Fruit fly (Drosophila melanogaster) whole organism, pupa: Measurements from ENCODE around the gene CG14190.

ENCODE experiments used
- CG10348 ChIP-seq: fragments of 200-800 bp; sonication (Bioruptor generic); IDR thresholded peaks from 2 replicates; pipeline ENCODE4 v1.3.6; 2022; ENCODE audit warnings: missing biosample characterization, missing genetic modification characterization
- CG12605 ChIP-seq: fragments of 200-800 bp; sonication (Bioruptor generic); IDR thresholded peaks from 2 replicates; pipeline ENCODE4 v1.3.6; 2022; ENCODE audit warnings: missing biosample characterization, missing genetic modification characterization
- CG13204 ChIP-seq: fragments of 200-800 bp; sonication (Bioruptor generic); optimal IDR thresholded peaks from 2 replicates; lab custom pipeline; 2018; ENCODE audit warnings: missing biosample characterization, mild to moderate bottlenecking, missing genetic modification characterization, moderate library complexity
- CG14655 ChIP-seq: fragments of 200-800 bp; sonication (Bioruptor generic); optimal IDR thresholded peaks from 3 replicates; lab custom pipeline; 2017; ENCODE audit warnings: mild to moderate bottlenecking, missing biosample characterization, missing genetic modification reagents, missing genetic modification characterization
- CG15710 ChIP-seq: fragments of 200-800 bp; sonication (Bioruptor generic); optimal IDR thresholded peaks from 2 replicates; lab custom pipeline; 2018; ENCODE audit warnings: missing biosample characterization, mild to moderate bottlenecking, missing genetic modification characterization, moderate library complexity
- CG17806 ChIP-seq: fragments of 200-800 bp; sonication (Bioruptor generic); optimal IDR thresholded peaks from 2 replicates; lab custom pipeline; 2018; ENCODE audit warnings: missing biosample characterization, mild to moderate bottlenecking, missing genetic modification characterization, moderate library complexity
- CG32121 ChIP-seq: fragments of 200-800 bp; sonication (Bioruptor generic); IDR thresholded peaks from 2 replicates; pipeline ENCODE4 v1.3.6; 2022; ENCODE audit warnings: missing biosample characterization, missing genetic modification characterization
- CG34367 ChIP-seq: fragments of 200-800 bp; sonication (Bioruptor generic); optimal IDR thresholded peaks from 2 replicates; lab custom pipeline; 2018; ENCODE audit warnings: missing biosample characterization, mild to moderate bottlenecking, missing genetic modification characterization
- CG4496 ChIP-seq: fragments of 200-800 bp; sonication (Bioruptor generic); IDR thresholded peaks from 3 replicates; pipeline ENCODE4 v1.3.6; 2022; ENCODE audit warnings: missing biosample characterization, missing genetic modification characterization
- CG8159 ChIP-seq: fragments of 200-800 bp; sonication (Bioruptor generic); optimal IDR thresholded peaks from 3 replicates; lab custom pipeline; 2018; ENCODE audit warnings: missing biosample characterization, mild to moderate bottlenecking, missing genetic modification characterization, moderate library complexity
- CG8301 ChIP-seq: fragments of 200-800 bp; sonication (Bioruptor generic); optimal IDR thresholded peaks from 2 replicates; lab custom pipeline; 2018; ENCODE audit warnings: missing biosample characterization, mild to moderate bottlenecking, missing genetic modification characterization
- CG9948 ChIP-seq: fragments of 200-800 bp; sonication (Bioruptor generic); optimal IDR thresholded peaks from 2 replicates; lab custom pipeline; 2018; ENCODE audit warnings: missing biosample characterization, mild to moderate bottlenecking, missing genetic modification characterization, moderate library complexity
- D1 ChIP-seq: fragments of 200-800 bp; sonication (Bioruptor generic); optimal IDR thresholded peaks from 2 replicates; lab custom pipeline; 2018; ENCODE audit warnings: missing biosample characterization, mild to moderate bottlenecking, missing genetic modification characterization, moderate library complexity
- EcR ChIP-seq: fragments of 200-800 bp; sonication (Bioruptor generic); optimal IDR thresholded peaks from 3 replicates; lab custom pipeline; 2019; ENCODE audit warnings: missing biosample characterization, missing genetic modification characterization, mild to moderate bottlenecking, moderate library complexity, missing genetic modification reagents
- Ets98B ChIP-seq: fragments of 200-800 bp; sonication (Bioruptor generic); IDR thresholded peaks from 2 replicates; pipeline ENCODE4 v1.3.6; 2022; ENCODE audit warnings: missing biosample characterization, missing genetic modification characterization
- Pif1A ChIP-seq: fragments of 200-800 bp; sonication (Bioruptor generic); optimal IDR thresholded peaks from 3 replicates; lab custom pipeline; 2016; ENCODE audit warnings: missing biosample characterization, missing genetic modification characterization
- Pif1B ChIP-seq: fragments of 200-800 bp; sonication (Bioruptor generic); optimal IDR thresholded peaks from 3 replicates; lab custom pipeline; 2016; ENCODE audit warnings: missing biosample characterization, missing genetic modification characterization
- Snoo ChIP-seq: fragments of 200-800 bp; sonication (Bioruptor generic); optimal IDR thresholded peaks from 3 replicates; lab custom pipeline; 2017; ENCODE audit warnings: missing biosample characterization, mild to moderate bottlenecking, missing genetic modification characterization, inconsistent platforms
- fd96Ca ChIP-seq: fragments of 200-800 bp; sonication (Bioruptor generic); IDR thresholded peaks from 3 replicates; pipeline ENCODE4 v1.3.6; 2022; ENCODE audit warnings: missing biosample characterization, missing genetic modification characterization
- gl ChIP-seq: fragments of 200-800 bp; sonication (Bioruptor generic); optimal IDR thresholded peaks from 2 replicates; lab custom pipeline; 2018; ENCODE audit warnings: missing biosample characterization, mild to moderate bottlenecking, missing genetic modification characterization
- rn ChIP-seq: fragments of 200-800 bp; sonication (Bioruptor generic); IDR thresholded peaks from 2 replicates; pipeline ENCODE4 v1.3.6; 2022; ENCODE audit warnings: missing biosample characterization, missing genetic modification characterization

CG14190 gene

dm6 chrX:19020062-19020461 is 36.6 kb upstream of the CG14190 start:
- no peak for TF ChIP-seq D1 (tag; lab: Kevin White, UChicago)
- TF ChIP-seq CG17806 (tag; lab: Kevin White, UChicago) = no peak
- no peak for TF ChIP-seq CG34367 (tag; lab: Kevin White, UChicago)
- TF ChIP-seq CG8159 (tag; lab: Kevin White, UChicago) = no peak
- TF ChIP-seq Pif1A (GFP tag; lab: Kevin White, UChicago) = no peak
- no peak for TF ChIP-seq Pif1B
- no peak for TF ChIP-seq CG10348 (GFP tag; lab: Robert Waterston, UW)
- TF ChIP-seq CG32121 (GFP tag; lab: Robert Waterston, UW) = no peak
- TF ChIP-seq fd96Ca (GFP tag; lab: Robert Waterston, UW) = no peak
- no peak for TF ChIP-seq CG12605 (GFP tag; lab: Robert Waterston, UW)
- no peak for TF ChIP-seq gl (tag; lab: Kevin White, UChicago)
- no peak for TF ChIP-seq CG8301 (tag; lab: Kevin White, UChicago)
- no peak for TF ChIP-seq EcR

dm6 chrX:19028584-19028983 is 28.1 kb upstream of the CG14190 start:
- no peak for TF ChIP-seq Pif1A (GFP tag; lab: Kevin White, UChicago)
- no peak for TF ChIP-seq CG17806 (tag; lab: Kevin White, UChicago)
- no peak; the same call in 1 of the 2 replicates for TF ChIP-seq Ets98B (GFP tag; lab: Robert Waterston, UW)
- TF ChIP-seq CG34367 (tag; lab: Kevin White, UChicago) = no peak
- TF ChIP-seq CG4496 (GFP tag; lab: Robert Waterston, UW) = no peak
- TF ChIP-seq CG32121 (GFP tag; lab: Robert Waterston, UW) = no peak
- no peak for TF ChIP-seq fd96Ca (GFP tag; lab: Robert Waterston, UW)
- TF ChIP-seq Pif1B = no peak

dm6 chrX:19033739-19034138 is 23.0 kb upstream of the CG14190 start:
- TF ChIP-seq CG10348 (GFP tag; lab: Robert Waterston, UW) (no peak), CG32121 (GFP tag; lab: Robert Waterston, UW) (no peak), CG9948 (tag; lab: Kevin White, UChicago) (no peak), EcR (no peak), CG8301 (tag; lab: Kevin White, UChicago) (no peak), rn (no peak), CG12605 (GFP tag; lab: Robert Waterston, UW) (no peak), CG13204 (GFP tag; lab: Kevin White, UChicago) (no peak), CG17806 (tag; lab: Kevin White, UChicago) (no peak), Ets98B (GFP tag; lab: Robert Waterston, UW) (no peak), CG34367 (tag; lab: Kevin White, UChicago) (no peak), CG8159 (tag; lab: Kevin White, UChicago) (no peak), CG15710 (tag; lab: Kevin White, UChicago) (no peak), gl (tag; lab: Kevin White, UChicago) (no peak), fd96Ca (GFP tag; lab: Robert Waterston, UW) (no peak), CG4496 (GFP tag; lab: Robert Waterston, UW) (no peak), CG14655 (GFP tag; lab: Kevin White, UChicago) (no peak)

dm6 chrX:19037137-19037536 is 19.6 kb upstream of the CG14190 start:
- TF ChIP-seq fd96Ca (GFP tag; lab: Robert Waterston, UW) = no peak
- TF ChIP-seq CG9948 (tag; lab: Kevin White, UChicago) = no peak
- TF ChIP-seq Pif1B = no peak
- TF ChIP-seq CG17806 (tag; lab: Kevin White, UChicago) = no peak
- TF ChIP-seq D1 (tag; lab: Kevin White, UChicago) = no peak
- no peak for TF ChIP-seq gl (tag; lab: Kevin White, UChicago)
- no peak for TF ChIP-seq CG8301 (tag; lab: Kevin White, UChicago)
- no peak for TF ChIP-seq CG8159 (tag; lab: Kevin White, UChicago)
- no peak for TF ChIP-seq Ets98B (GFP tag; lab: Robert Waterston, UW)
- no peak for TF ChIP-seq CG13204 (GFP tag; lab: Kevin White, UChicago)
- TF ChIP-seq EcR = no peak
- TF ChIP-seq CG15710 (tag; lab: Kevin White, UChicago) = no peak
- no peak for TF ChIP-seq Pif1A (GFP tag; lab: Kevin White, UChicago)
- no peak for TF ChIP-seq rn
- TF ChIP-seq CG32121 (GFP tag; lab: Robert Waterston, UW) = no peak
- no peak for TF ChIP-seq CG10348 (GFP tag; lab: Robert Waterston, UW)
- no peak for TF ChIP-seq Snoo (tag; lab: Kevin White, UChicago)
- TF ChIP-seq CG34367 (tag; lab: Kevin White, UChicago) = no peak
- TF ChIP-seq CG14655 (GFP tag; lab: Kevin White, UChicago) = no peak
- TF ChIP-seq, all 21 proteins: peak for 0

dm6 chrX:19040261-19040660 is 16.4 kb upstream of the CG14190 start:
- TF ChIP-seq CG14655 (GFP tag; lab: Kevin White, UChicago) (no peak), Pif1B (no peak), CG8159 (tag; lab: Kevin White, UChicago) (no peak), CG17806 (tag; lab: Kevin White, UChicago) (no peak)

DNA sequence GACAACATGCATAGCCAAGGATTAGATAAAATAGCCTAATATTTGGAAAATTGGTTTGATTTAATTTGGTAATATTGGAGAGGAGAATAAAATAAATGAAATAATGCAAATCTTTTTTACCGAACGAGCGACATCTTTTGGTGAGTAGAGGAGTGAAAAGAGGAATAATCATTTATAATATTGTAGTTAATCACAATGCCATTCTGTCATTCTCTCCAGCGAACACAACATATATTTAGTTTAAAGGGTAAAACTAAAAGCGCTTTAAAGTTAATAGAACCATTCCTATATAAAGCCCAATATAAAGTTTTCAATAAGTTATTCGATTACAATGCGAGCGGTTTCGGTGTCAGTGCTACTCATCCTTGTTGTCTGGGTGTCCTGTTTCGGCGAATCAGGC is 6.6 kb upstream of the CG14190 start, which contains the start of gene Diedel3:
Gene Diedel3 (plus strand): TSS at position 301 of the 400 bp plus-strand sequence.
- no peak for TF ChIP-seq CG10348 (GFP tag; lab: Robert Waterston, UW)
- TF ChIP-seq CG9948 (tag; lab: Kevin White, UChicago) = no peak
- TF ChIP-seq rn = no peak
- TF ChIP-seq Ets98B (GFP tag; lab: Robert Waterston, UW) = no peak
- TF ChIP-seq CG13204 (GFP tag; lab: Kevin White, UChicago) = no peak
- TF ChIP-seq CG4496 (GFP tag; lab: Robert Waterston, UW) = no peak
- no peak for TF ChIP-seq EcR
- no peak for TF ChIP-seq CG15710 (tag; lab: Kevin White, UChicago)
- no peak for TF ChIP-seq CG14655 (GFP tag; lab: Kevin White, UChicago)
- no peak for TF ChIP-seq CG12605 (GFP tag; lab: Robert Waterston, UW)
- TF ChIP-seq Snoo (tag; lab: Kevin White, UChicago) = no peak
